Worm (Caenorhabditis elegans): Measurements from ENCODE around the gene ZK1073.1.

ZK1073.1 gene

DNA sequence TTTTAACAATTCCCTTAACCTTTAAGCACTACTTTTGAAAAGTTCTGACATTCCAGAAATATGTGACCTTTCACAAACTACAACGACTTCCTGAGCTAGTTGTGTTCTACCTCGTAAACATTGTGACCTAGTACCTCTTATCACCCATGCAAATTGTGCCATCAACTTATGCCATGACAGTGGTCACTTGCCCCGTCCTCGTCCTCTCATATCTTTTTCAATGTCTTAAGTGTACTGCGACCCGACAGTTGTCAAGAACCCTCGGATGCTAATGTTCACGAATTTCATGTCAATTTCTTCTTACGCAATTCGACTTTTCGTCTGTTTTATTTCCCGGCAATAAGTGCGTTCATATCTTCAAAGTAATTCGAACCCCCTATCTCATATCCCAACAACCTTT, 40.8 kb downstream of the ZK1073.1 start:
- TF ChIP-seq daf-16 (GFP tag; optimal IDR thresholded peaks at IDR 0.05) (no peak), daf-16 (tag; optimal IDR thresholded peaks at IDR 0.05) (peak; percentile 70), hlh-11 (tag; optimal IDR thresholded peaks at IDR 0.05) (peak; percentile 44), madf-5 (GFP tag; IDR thresholded peaks at IDR 0.05) (no peak), sdz-12 (GFP tag; optimal IDR thresholded peaks at IDR 0.05) (no peak), pqm-1 (tag; optimal IDR thresholded peaks at IDR 0.05) (peak; percentile 12), nhr-28 (tag; optimal IDR thresholded peaks at IDR 0.05) (peak; percentile 30)

ce11 chrX:16085094-16085493, 43.6 kb downstream of the ZK1073.1 start, which contains the start of gene C30F2.2:
Gene C30F2.2 (minus strand): TSS chrX:16085215.
- TF ChIP-seq nhr-237 (tag; optimal IDR thresholded peaks at IDR 0.05) (no peak), pha-4 (GFP tag; IDR thresholded peaks at IDR 0.05) (no peak), pha-4 (tag; optimal IDR thresholded peaks at IDR 0.05) (peak; percentile 80), unc-62 (GFP tag; optimal IDR thresholded peaks at IDR 0.05 in 1 of 2) (peak in 1 of 2 experiments; percentile 48), unc-62 (tag; optimal IDR thresholded peaks at IDR 0.05) (no peak), mxl-2 (GFP tag; conservative IDR thresholded peaks at IDR 0.05) (no peak), nhr-111 (GFP tag; optimal IDR thresholded peaks at IDR 0.05) (no peak)

- TF ChIP-seq php-3 (GFP tag; IDR thresholded peaks at IDR 0.05) (no peak), snpc-4 (tag; optimal IDR thresholded peaks at IDR 0.05) (no peak), lin-13 (GFP tag; optimal IDR thresholded peaks at IDR 0.05) (no peak), R02D3.7 (tag; optimal IDR thresholded peaks at IDR 0.05) (no peak), zip-11 (GFP tag; IDR thresholded peaks at IDR 0.05) (no peak), nhr-25 (tag; optimal IDR thresholded peaks at IDR 0.05; ENCODE audit: borderline replicate concordance, insufficient read depth) (no peak), mxl-2 (GFP tag; conservative IDR thresholded peaks at IDR 0.05) (no peak), spr-1 (tag; optimal IDR thresholded peaks at IDR 0.05) (no peak)
Measured at ce11 chrX:16082024-16082423, 46.6 kb downstream of the ZK1073.1 start, which contains the start of gene idpp-14. Gene idpp-14 (plus strand): TSS chrX:16082347.

DNA sequence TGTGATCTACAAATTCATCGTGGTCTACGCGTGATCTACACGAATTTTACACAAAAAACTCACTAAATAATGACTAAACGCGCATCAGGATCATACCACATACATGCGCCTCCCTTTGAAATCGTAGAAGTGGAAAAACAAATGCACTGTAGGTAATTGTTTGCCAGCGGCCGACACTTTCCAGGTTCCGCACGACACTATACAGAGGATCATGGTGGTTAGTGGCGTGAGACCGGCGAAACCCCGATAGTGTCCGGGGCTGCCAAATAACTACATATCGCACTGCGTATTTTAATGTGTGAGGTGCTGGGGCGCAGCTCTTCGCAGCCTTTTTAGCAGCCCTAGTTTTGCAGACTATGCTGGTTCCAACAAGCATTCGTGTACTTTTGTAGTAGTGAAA, 50.0 kb downstream of the ZK1073.1 start:
- TF ChIP-seq daf-8 (GFP tag; IDR thresholded peaks at IDR 0.05) (no peak), duxl-1 (tag; optimal IDR thresholded peaks at IDR 0.05; ENCODE audit: poor library complexity) (no peak), F10B5.3 (tag; optimal IDR thresholded peaks at IDR 0.05) (no peak), snpc-4 (tag; optimal IDR thresholded peaks at IDR 0.05) (no peak), aha-1 (tag) (peak; percentile 77)

- no peak for TF ChIP-seq arid-1 (GFP tag; conservative IDR thresholded peaks at IDR 0.05)
- no peak for TF ChIP-seq zfp-3 (GFP tag; conservative IDR thresholded peaks at IDR 0.05)
- no peak for TF ChIP-seq mdt-29 (GFP tag; IDR thresholded peaks at IDR 0.05)
- no peak for TF ChIP-seq mdl-1 (tag; optimal IDR thresholded peaks at IDR 0.05)
- TF ChIP-seq nhr-6 (tag; optimal IDR thresholded peaks at IDR 0.05): no peak
- TF ChIP-seq lsy-2 (tag; optimal IDR thresholded peaks at IDR 0.05): no peak
- no peak for TF ChIP-seq ceh-32 (tag; optimal IDR thresholded peaks at IDR 0.05; ENCODE audit: poor library complexity)
Measured at ce11 chrX:16076470-16076869, 52.2 kb downstream of the ZK1073.1 start, which contains the start of gene C30F2.4. Gene C30F2.4 (minus strand): TSS chrX:16076570.

Measured in whole organism, L4 larva.